Worm (Caenorhabditis elegans): ENCODE data around the gene cif-1.

The cif-1 gene

DNA sequence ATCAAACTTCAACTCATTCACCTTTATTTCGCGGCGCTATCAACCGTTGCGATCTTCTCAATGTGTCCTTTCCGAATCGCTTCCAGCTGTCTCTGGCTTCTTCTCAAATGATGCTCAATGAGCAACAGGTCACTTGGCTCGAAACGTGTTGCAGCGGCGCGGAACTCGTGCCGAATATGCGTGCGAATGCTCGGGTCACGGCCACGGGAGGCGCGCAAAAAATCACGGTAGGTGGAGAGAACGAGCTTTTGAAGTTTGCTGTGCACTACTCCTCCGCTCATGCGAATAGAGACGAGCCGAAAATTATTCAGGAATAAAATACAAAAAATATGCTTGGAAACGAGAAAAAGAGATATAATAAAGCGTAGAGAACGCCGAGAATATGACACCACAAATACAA is at the start of gene cif-1:
cif-1 (minus strand) TSS at position 297 of the 400 bp plus-strand sequence.
- no peak for TF ChIP-seq zip-8 (tag; optimal IDR thresholded peaks at IDR 0.05)
- TF ChIP-seq sem-2 (GFP tag; optimal IDR thresholded peaks at IDR 0.05): no peak

DNA sequence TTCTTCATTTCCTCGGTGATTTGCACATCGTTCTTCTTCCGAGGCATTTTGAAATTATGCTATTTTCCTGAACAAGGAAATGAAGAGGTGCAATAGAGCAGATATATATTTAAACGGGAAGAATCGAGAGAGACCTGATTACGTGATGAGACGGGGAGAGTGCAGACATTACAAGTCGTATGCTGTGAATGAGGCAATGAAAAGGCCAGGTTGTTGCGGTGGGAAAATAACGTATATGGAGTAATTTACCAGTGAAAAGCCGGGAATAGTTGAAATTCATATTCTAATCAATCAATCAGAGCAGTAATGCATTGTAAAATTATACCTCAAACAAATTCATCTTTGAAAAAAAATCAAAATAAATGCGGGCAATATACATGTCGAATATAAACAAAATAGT is 48.1 kb upstream of the cif-1 start, which contains the start of gene Y17G9B.8:
Y17G9B.8 (minus strand) TSS at position 182 of the 400 bp plus-strand sequence.
- TF ChIP-seq unc-62 (GFP tag; optimal IDR thresholded peaks at IDR 0.05) (no peak), lin-13 (tag; optimal IDR thresholded peaks at IDR 0.05) (no peak), sptf-1 (tag; optimal IDR thresholded peaks at IDR 0.05) (peak; percentile 9), ceh-83 (GFP tag; optimal IDR thresholded peaks at IDR 0.05) (no peak)

DNA sequence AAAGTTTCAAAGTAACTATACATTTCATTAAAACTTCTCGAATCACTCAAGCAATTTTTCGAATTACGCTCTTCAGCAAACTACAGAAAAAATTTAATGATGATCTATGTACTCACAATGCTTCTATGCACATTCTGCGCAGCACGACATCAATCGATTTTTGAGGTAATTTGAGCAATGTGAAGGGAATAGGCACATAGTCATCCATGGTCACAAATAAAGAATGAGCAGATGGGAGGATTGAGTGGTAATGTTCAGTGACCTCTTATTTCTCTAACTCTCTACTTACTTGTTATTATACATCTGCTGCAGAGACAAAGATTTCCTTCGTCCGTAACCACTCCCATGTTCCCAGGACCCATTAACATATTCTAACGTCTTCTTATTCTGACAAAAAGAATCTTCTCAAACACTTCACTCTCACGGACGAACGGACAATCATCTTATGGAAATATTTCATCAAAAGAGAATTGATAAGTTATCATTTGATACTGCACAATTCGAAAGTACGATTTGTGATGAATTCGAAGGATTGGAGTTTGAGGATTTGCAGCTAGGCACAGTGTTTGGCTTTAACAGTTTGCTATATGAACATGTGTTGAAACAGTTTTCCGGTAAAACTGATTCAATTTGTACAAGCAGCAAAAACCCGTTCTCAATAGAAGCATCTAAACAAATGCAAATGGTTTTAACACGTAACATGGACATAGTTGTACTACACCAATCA is 45.5 kb upstream of the cif-1 start, which contains the start of the genes fbxb-77 and Y17G9B.11:
fbxb-77 (minus strand) TSS at position 229 of the 727 bp plus-strand sequence.
Y17G9B.11 (plus strand) TSS at position 677 of the 727 bp plus-strand sequence.
- TF ChIP-seq cnd-1 (tag; optimal IDR thresholded peaks at IDR 0.05) (peak; percentile 71), mls-2 (tag; optimal IDR thresholded peaks at IDR 0.05) (peak; percentile 38), lin-32 (GFP tag; optimal IDR thresholded peaks at IDR 0.05) (no peak), ces-1 (GFP tag; optimal IDR thresholded peaks at IDR 0.05) (peak; percentile 10)

DNA sequence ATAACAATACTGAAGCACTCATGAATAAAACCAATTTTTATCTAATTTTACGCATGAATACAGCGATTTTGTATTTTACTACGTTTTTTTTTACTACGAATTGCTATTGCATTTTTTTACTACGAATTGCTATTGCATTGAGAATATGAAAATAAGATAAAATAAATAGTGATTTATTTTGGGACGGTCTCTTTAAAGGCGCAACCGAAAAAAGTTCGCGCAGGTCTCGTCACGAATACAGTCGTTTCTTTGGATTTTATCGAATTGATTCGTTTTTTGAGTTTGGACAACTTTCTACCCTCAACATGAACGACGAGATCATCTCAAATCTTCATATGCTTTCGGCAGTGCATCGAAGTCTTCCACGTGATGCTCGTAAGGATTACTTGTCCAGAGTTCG is 41.3 kb upstream of the cif-1 start, which contains the start of gene Y17G9B.4:
Y17G9B.4 (plus strand) TSS at position 306 of the 400 bp plus-strand sequence.
- TF ChIP-seq nhr-2 (tag; optimal IDR thresholded peaks at IDR 0.05): no peak
- no peak for TF ChIP-seq ceh-43 (GFP tag; optimal IDR thresholded peaks at IDR 0.05)
- no peak for TF ChIP-seq ces-1 (GFP tag; optimal IDR thresholded peaks at IDR 0.05)
- TF ChIP-seq ham-2 (GFP tag; optimal IDR thresholded peaks at IDR 0.05): no peak
- no peak for TF ChIP-seq mab-5 (tag; optimal IDR thresholded peaks at IDR 0.05)
- TF ChIP-seq nhr-76 (tag; optimal IDR thresholded peaks at IDR 0.05): no peak
- no peak for TF ChIP-seq unc-120 (tag; optimal IDR thresholded peaks at IDR 0.05; ENCODE audit: poor library complexity, severe bottlenecking)
- no peak for TF ChIP-seq nhr-28 (tag; optimal IDR thresholded peaks at IDR 0.05)
- TF ChIP-seq snpc-4 (tag; optimal IDR thresholded peaks at IDR 0.05): no peak
- no peak for TF ChIP-seq zip-8 (tag; optimal IDR thresholded peaks at IDR 0.05)
- no peak for TF ChIP-seq lin-13 (tag; optimal IDR thresholded peaks at IDR 0.05)
- TF ChIP-seq mls-2 (tag; optimal IDR thresholded peaks at IDR 0.05): no peak
- TF ChIP-seq blmp-1 (tag; optimal IDR thresholded peaks at IDR 0.05): no peak

DNA sequence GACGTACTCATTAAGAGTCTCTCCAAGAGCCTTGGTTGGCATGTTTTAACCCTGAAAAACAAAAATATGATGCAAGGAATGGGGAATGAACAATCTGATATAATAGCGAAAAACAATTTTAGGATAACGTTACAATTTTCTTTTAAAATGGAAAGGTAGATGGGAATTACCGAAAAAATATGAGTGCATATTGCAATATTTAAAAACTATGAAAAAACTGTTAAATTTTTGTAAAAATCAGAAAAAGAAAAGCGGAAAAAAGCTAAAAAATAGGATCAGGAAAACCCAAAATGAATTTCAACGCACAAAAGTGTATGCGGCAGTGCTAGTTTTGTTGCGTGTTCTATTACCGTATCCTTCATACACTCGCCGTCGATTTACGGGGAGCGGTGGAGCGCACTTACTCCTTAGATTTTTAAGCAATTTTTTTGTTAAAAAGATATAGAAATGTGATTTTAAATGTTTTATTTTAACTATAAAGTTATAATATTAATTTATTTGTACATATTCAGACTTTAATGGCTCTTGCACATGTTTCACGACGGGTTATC is 39.2 kb upstream of the cif-1 start, which contains the start of the genes rpl-20 and Y17G9B.5:
rpl-20 (minus strand) TSS at position 51 of the 551 bp plus-strand sequence.
Y17G9B.5 (plus strand) TSS at position 513 of the 551 bp plus-strand sequence.
- TF ChIP-seq pha-4 (tag; optimal IDR thresholded peaks at IDR 0.05) (peak; percentile 100), snpc-4 (tag; optimal IDR thresholded peaks at IDR 0.05) (no peak), mls-2 (tag; optimal IDR thresholded peaks at IDR 0.05) (peak; percentile 91), zip-8 (tag; optimal IDR thresholded peaks at IDR 0.05) (no peak), hlh-1 (tag; optimal IDR thresholded peaks at IDR 0.05) (peak; percentile 73), sptf-1 (tag; optimal IDR thresholded peaks at IDR 0.05) (peak; percentile 97), ztf-11 (tag; optimal IDR thresholded peaks at IDR 0.05) (peak; percentile 84), ceh-43 (GFP tag; optimal IDR thresholded peaks at IDR 0.05) (peak; percentile 88), ces-1 (GFP tag; optimal IDR thresholded peaks at IDR 0.05) (peak; percentile 96), elt-3 (tag; optimal IDR thresholded peaks at IDR 0.05) (peak; percentile 88), tbx-8 (GFP tag; optimal IDR thresholded peaks at IDR 0.05) (peak; percentile 89), unc-62 (GFP tag; optimal IDR thresholded peaks at IDR 0.05) (peak; percentile 87), nhr-237 (tag; optimal IDR thresholded peaks at IDR 0.05) (peak; percentile 99), drap-1 (GFP tag; optimal IDR thresholded peaks at IDR 0.05) (peak; percentile 93), lin-13 (tag; optimal IDR thresholded peaks at IDR 0.05) (peak; percentile 100), unc-120 (tag; optimal IDR thresholded peaks at IDR 0.05; ENCODE audit: poor library complexity, severe bottlenecking) (peak; percentile 86), mab-5 (tag; optimal IDR thresholded peaks at IDR 0.05) (peak; percentile 89), ceh-39 (tag; optimal IDR thresholded peaks at IDR 0.05) (peak; percentile 100), lsy-2 (tag; optimal IDR thresholded peaks at IDR 0.05) (peak; percentile 100), lin-32 (GFP tag; optimal IDR thresholded peaks at IDR 0.05) (peak; percentile 78), nhr-12 (tag; optimal IDR thresholded peaks at IDR 0.05) (no peak), blmp-1 (tag; optimal IDR thresholded peaks at IDR 0.05) (peak; percentile 33), M03D4.4 (tag; optimal IDR thresholded peaks at IDR 0.05) (peak; percentile 94), sem-2 (GFP tag; optimal IDR thresholded peaks at IDR 0.05) (peak; percentile 54), ham-2 (GFP tag; optimal IDR thresholded peaks at IDR 0.05) (peak; percentile 92), ceh-83 (GFP tag; optimal IDR thresholded peaks at IDR 0.05) (peak; percentile 87), nhr-76 (tag; optimal IDR thresholded peaks at IDR 0.05) (peak; percentile 13), nhr-2 (tag; optimal IDR thresholded peaks at IDR 0.05) (peak; percentile 61), flh-1 (GFP tag; optimal IDR thresholded peaks at IDR 0.05) (no peak), elt-1 (tag; optimal IDR thresholded peaks at IDR 0.05; ENCODE audit: borderline replicate concordance, insufficient read depth) (peak; percentile 67), bed-3 (GFP tag; optimal IDR thresholded peaks at IDR 0.05) (peak; percentile 66), nhr-28 (tag; optimal IDR thresholded peaks at IDR 0.05) (peak; percentile 86), cnd-1 (tag; optimal IDR thresholded peaks at IDR 0.05) (peak; percentile 95), unc-39 (tag; optimal IDR thresholded peaks at IDR 0.05) (no peak), mep-1 (tag; optimal IDR thresholded peaks at IDR 0.05) (peak; percentile 100)

All from whole organism, mixed stage, embryonic.